In genomic region chrIII:4508064-4508905, ce11 we compare ENCODE assay signal across 1 worm cellular context.
TF ChIP-seq lines count a peak whose summit lies in the region.

Gene cct-5 (minus strand): TSS chrIII:4508114.
Gene F25F2.1 (plus strand): TSS chrIII:4508855.

TF ChIP-seq in whole organism, L1 larva, 84 proteins besides CTCF, POLR2A, EP300 and RAD21 (continued from another document):
- TF ChIP-seq mdl-1 (tag; optimal IDR thresholded peaks at IDR 0.05; lab: Kevin White, UChicago): peak in 1 of 2 experiments; percentile 55
- peak; percentile 58 to 80 for TF ChIP-seq efl-1 (optimal IDR thresholded peaks at IDR 0.05; lab: Kevin White, UChicago)
- TF ChIP-seq efl-1 (GFP tag; optimal IDR thresholded peaks at IDR 0.05 in 1 of 2; lab: Kevin White, UChicago): peak; percentile 89 to 98
- TF ChIP-seq unc-30 (tag; optimal IDR thresholded peaks at IDR 0.05; lab: Kevin White, UChicago): no peak
- no peak for TF ChIP-seq Y116A8C.19 (tag; optimal IDR thresholded peaks at IDR 0.05; lab: Kevin White, UChicago; ENCODE audit: borderline replicate concordance)
- no peak for TF ChIP-seq unc-62 (GFP tag; optimal IDR thresholded peaks at IDR 0.05; lab: Kevin White, UChicago)
- TF ChIP-seq sup-37 (GFP tag; optimal IDR thresholded peaks at IDR 0.05; lab: Kevin White, UChicago): no peak
- peak; percentile 83 for TF ChIP-seq unc-130 (tag; optimal IDR thresholded peaks at IDR 0.05; lab: Kevin White, UChicago)
- peak; percentile 5 for TF ChIP-seq egl-13 (tag; optimal IDR thresholded peaks at IDR 0.05; lab: Kevin White, UChicago)
- TF ChIP-seq nhr-71 (tag; optimal IDR thresholded peaks at IDR 0.05; lab: Kevin White, UChicago): peak; percentile 64
- TF ChIP-seq ceh-88 (GFP tag; IDR thresholded peaks at IDR 0.05; lab: Robert Waterston, UW): no peak
- TF ChIP-seq nhr-11 (tag; optimal IDR thresholded peaks at IDR 0.05; lab: Kevin White, UChicago): no peak
- peak; percentile 37; the same call in 1 of the 2 replicates for TF ChIP-seq isw-1 (GFP tag; IDR thresholded peaks at IDR 0.05; lab: Robert Waterston, UW)
- no peak for TF ChIP-seq jun-1 (tag; optimal IDR thresholded peaks at IDR 0.05; lab: Kevin White, UChicago)
- no peak for TF ChIP-seq C34B4.2 (tag; optimal IDR thresholded peaks at IDR 0.05; lab: Kevin White, UChicago)
- peak; percentile 80 to 96 for TF ChIP-seq lsy-2 (tag; optimal IDR thresholded peaks at IDR 0.05; lab: Kevin White, UChicago)
- no peak for TF ChIP-seq zag-1 (tag; optimal IDR thresholded peaks at IDR 0.05; lab: Kevin White, UChicago)
- TF ChIP-seq pax-3 (tag; optimal IDR thresholded peaks at IDR 0.05; lab: Kevin White, UChicago): no peak
- TF ChIP-seq mef-2 (tag; optimal IDR thresholded peaks at IDR 0.05; lab: Kevin White, UChicago): no peak
- TF ChIP-seq dpl-1 (GFP tag; optimal IDR thresholded peaks at IDR 0.05; lab: Kevin White, UChicago): peak; percentile 82 to 89 (median 84)
- TF ChIP-seq blmp-1 (tag; optimal IDR thresholded peaks at IDR 0.05; lab: Kevin White, UChicago): peak; percentile 57
- no peak for TF ChIP-seq lin-15B (tag; optimal IDR thresholded peaks at IDR 0.05; lab: Kevin White, UChicago)
